Worm (Caenorhabditis elegans): ENCODE measurements around the gene cnc-11.
A peak's percentile ranks its signal among the peaks of the same experiment; 100 is the strongest.

cnc-11 gene

DNA sequence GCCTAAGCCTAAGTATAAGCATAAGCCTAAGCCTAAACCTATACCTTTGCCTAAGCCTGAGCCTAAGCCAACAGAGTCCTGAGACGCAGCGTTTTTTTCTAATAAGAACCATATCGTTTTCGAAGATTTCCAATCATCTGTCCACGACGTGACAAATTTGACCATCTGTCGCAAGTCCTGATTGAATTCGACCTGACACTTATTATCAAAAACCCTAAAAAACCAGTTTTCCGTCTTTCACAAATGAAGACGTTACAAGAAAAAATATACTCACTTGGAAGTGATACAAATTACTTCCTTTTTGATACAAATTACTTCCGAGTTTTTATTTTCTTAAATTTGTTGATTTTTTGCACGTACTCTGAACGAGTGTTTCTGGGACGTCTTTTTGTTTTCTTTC lies 3.9 kb upstream of the cnc-11 start:
- TF ChIP-seq F23B12.7 (tag; optimal IDR thresholded peaks at IDR 0.05; ENCODE audit: insufficient read depth) = no peak
- TF ChIP-seq athp-1 (tag; optimal IDR thresholded peaks at IDR 0.05) = no peak
- TF ChIP-seq nhr-120 (GFP tag; IDR thresholded peaks at IDR 0.05) = no peak
- no peak for TF ChIP-seq hlh-26 (GFP tag; conservative IDR thresholded peaks at IDR 0.05)
- TF ChIP-seq ztf-25 (GFP tag; IDR thresholded peaks at IDR 0.05) = no peak
- no peak for TF ChIP-seq madf-6 (GFP tag; IDR thresholded peaks at IDR 0.05)
- no peak for TF ChIP-seq ztf-18 (tag; optimal IDR thresholded peaks at IDR 0.05)
- no peak for TF ChIP-seq B0261.1 (tag; optimal IDR thresholded peaks at IDR 0.05)
- TF ChIP-seq somi-1 (GFP tag; optimal IDR thresholded peaks at IDR 0.05) = no peak
- TF ChIP-seq gei-17 (GFP tag; optimal IDR thresholded peaks at IDR 0.05) = no peak
- no peak for TF ChIP-seq fkh-3 (tag; optimal IDR thresholded peaks at IDR 0.05)
- no peak for TF ChIP-seq akir-1 (GFP tag; optimal IDR thresholded peaks at IDR 0.05)
- TF ChIP-seq C17E4.6 (GFP tag; IDR thresholded peaks at IDR 0.05) = no peak
- no peak for TF ChIP-seq ztf-28 (GFP tag; IDR thresholded peaks at IDR 0.05)
- no peak for TF ChIP-seq snpc-1.1 (tag; optimal IDR thresholded peaks at IDR 0.05; ENCODE audit: insufficient read depth)
- no peak for TF ChIP-seq lag-1 (GFP tag; IDR thresholded peaks at IDR 0.05)

DNA sequence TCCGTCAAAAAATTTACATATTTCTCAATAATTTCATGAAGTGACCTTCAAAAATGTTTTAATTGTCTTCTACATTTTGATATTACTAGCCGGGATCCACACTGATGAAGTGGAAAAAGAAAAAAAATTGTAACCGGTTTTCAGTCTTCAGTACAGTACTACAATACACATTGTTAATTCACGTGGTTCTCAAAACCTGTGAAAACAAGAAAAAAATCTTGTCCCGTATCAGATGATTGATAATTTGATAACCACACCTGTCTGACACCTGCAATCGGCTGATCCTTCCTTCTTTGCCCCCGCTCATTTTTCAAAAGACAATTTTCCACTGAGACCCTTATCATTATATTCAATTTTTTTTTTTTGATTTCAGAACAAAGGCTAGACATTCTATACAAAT lies 3.3 kb upstream of the cnc-11 start, which contains the start of gene R09B5.11:
Gene R09B5.11, plus strand, starts transcription at position 374 of the 400 bp plus-strand sequence.
- TF ChIP-seq K11D2.4 (GFP tag; IDR thresholded peaks at IDR 0.05) (peak; percentile 20; the same call in 1 of the 2 replicates), lin-40 (tag; optimal IDR thresholded peaks at IDR 0.05) (peak; percentile 29), ztf-26 (tag; optimal IDR thresholded peaks at IDR 0.05) (peak; percentile 29), ztf-25 (GFP tag; IDR thresholded peaks at IDR 0.05) (no peak)

DNA sequence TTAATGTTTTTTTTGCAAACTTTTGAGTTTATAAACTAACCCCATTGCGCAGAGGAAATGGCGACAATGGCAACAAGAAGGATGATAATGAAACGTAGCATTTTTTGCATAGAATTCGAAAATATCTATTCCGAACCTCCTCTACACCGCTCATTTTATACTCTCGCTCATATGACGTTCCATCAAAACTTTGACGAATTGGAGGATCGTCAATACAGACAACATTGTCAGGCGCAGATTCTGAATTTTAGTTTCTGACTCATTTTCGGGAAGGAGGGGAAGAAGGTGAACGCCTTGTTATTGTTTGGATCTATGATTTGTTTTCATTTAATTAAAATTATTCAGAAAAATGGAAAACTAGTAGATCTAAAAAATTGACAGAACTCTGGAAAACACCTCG lies 2.0 kb downstream of the cnc-11 start, which contains the start of gene cnc-1:
Gene cnc-1, minus strand, starts transcription at position 101 of the 400 bp plus-strand sequence.
- TF ChIP-seq pbrm-1 (GFP tag; IDR thresholded peaks at IDR 0.05) (no peak), nfya-1 (tag; optimal IDR thresholded peaks at IDR 0.05; ENCODE audit: borderline replicate concordance, insufficient read depth) (no peak), ceh-79 (tag; optimal IDR thresholded peaks at IDR 0.05) (no peak), ztf-26 (tag; optimal IDR thresholded peaks at IDR 0.05) (no peak), Y53F4B.3 (GFP tag; IDR thresholded peaks at IDR 0.05) (no peak), ama-1 (optimal IDR thresholded peaks at IDR 0.05) (no peak), ama-1 (GFP tag; optimal IDR thresholded peaks at IDR 0.05) (no peak), ceh-100 (GFP tag; IDR thresholded peaks at IDR 0.05) (no peak), nhr-120 (GFP tag; IDR thresholded peaks at IDR 0.05) (no peak), attf-6 (GFP tag; IDR thresholded peaks at IDR 0.05) (no peak), dpl-1 (GFP tag; optimal IDR thresholded peaks at IDR 0.05) (no peak), F57A8.1 (GFP tag; optimal IDR thresholded peaks at IDR 0.05) (no peak), ceh-27 (GFP tag; optimal IDR thresholded peaks at IDR 0.05) (no peak), tlf-1 (GFP tag; optimal IDR thresholded peaks at IDR 0.05) (no peak), nhr-80 (tag; optimal IDR thresholded peaks at IDR 0.05) (no peak), hlh-12 (tag; optimal IDR thresholded peaks at IDR 0.05) (no peak)

DNA sequence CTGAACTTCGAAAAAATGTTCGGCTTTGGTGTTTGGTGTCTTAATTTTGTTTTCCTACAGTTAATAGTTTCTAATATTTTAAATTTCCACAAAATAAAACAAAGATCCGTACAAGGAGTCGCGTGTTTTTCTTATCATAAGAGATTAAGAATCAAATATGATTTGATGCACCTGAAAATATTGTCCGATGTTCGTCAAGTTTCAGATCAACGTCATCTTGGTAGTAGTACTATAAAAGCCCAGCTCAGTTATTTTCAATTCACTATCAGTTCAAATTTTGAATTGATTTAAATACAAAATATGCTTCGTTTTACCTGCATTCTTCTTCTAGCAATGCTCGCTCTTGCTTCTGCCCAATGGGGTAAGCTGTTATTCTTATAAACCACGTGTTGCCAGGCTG lies 2.9 kb downstream of the cnc-11 start, which contains the start of gene cnc-5:
Gene cnc-5, plus strand, starts transcription at position 301 of the 400 bp plus-strand sequence.
- TF ChIP-seq Y53G8AR.9 (GFP tag; conservative IDR thresholded peaks at IDR 0.05) (no peak), let-607 (tag; optimal IDR thresholded peaks at IDR 0.05) (no peak), F22D6.2 (tag; optimal IDR thresholded peaks at IDR 0.05) (no peak), Y95B8A.8 (GFP tag; IDR thresholded peaks at IDR 0.05) (no peak), lin-54 (GFP tag; optimal IDR thresholded peaks at IDR 0.05) (no peak), madf-6 (GFP tag; IDR thresholded peaks at IDR 0.05) (no peak), Y56A3A.18 (GFP tag; IDR thresholded peaks at IDR 0.05) (no peak), T07F8.4 (tag; optimal IDR thresholded peaks at IDR 0.05) (no peak), ceh-79 (tag; optimal IDR thresholded peaks at IDR 0.05) (no peak), ceh-40 (GFP tag; IDR thresholded peaks at IDR 0.05) (no peak), ccch-3 (GFP tag; optimal IDR thresholded peaks at IDR 0.05) (no peak), chd-7 (tag; optimal IDR thresholded peaks at IDR 0.05) (no peak), bed-2 (GFP tag; IDR thresholded peaks at IDR 0.05) (no peak), sdz-38 (tag; optimal IDR thresholded peaks at IDR 0.05) (no peak), gei-17 (GFP tag; optimal IDR thresholded peaks at IDR 0.05) (no peak), madf-10 (tag; optimal IDR thresholded peaks at IDR 0.05) (no peak), ceh-58 (GFP tag; IDR thresholded peaks at IDR 0.05) (no peak)
